Worm (Caenorhabditis elegans): Measurements from ENCODE around the gene C04C3.7.
"Not testable (repeated sequence)": the region's sequence is repeated elsewhere in the genome, so short reads cannot be mapped to it uniquely, and the experiment has no call there.

DNA sequence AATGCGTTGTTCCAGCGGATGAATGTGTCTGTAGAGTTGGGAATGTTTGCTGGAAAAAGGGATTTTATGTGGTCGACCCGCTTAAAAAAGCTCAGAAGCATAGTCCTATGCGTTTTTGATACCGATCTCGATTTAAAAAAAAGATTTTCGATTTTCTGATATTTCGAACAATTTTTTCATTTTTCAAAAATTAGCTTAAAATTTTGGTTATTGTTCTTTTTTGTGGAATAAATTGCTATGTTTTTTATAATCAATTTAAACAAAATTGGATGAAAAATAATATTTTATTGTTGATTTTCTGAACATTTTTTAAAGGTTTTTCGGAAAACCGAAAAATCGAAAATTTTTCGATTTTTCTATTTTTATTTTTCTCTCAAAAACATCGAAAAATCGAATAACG lies at the start of gene C04C3.7:
- not testable (repeated sequence) for TF ChIP-seq tbx-2, ceh-9 (tag; optimal IDR thresholded peaks at IDR 0.05)
